Fruit fly (Drosophila melanogaster): ENCODE results near the gene CG12523.

Gene CG12523

dm6 chr3L:10769218-10770018 is 31.6 kb upstream of the CG12523 start (continued):
- TF ChIP-seq pho (GFP tag; optimal IDR thresholded peaks at IDR 0.05): no peak
- TF ChIP-seq lov (optimal IDR thresholded peaks at IDR 0.05): no peak
- TF ChIP-seq lov (GFP tag; IDR thresholded peaks at IDR 0.05): peak; percentile 96
- TF ChIP-seq ci (GFP tag; IDR thresholded peaks at IDR 0.05): peak; percentile 90
- TF ChIP-seq MBD-R2 (GFP tag; IDR thresholded peaks at IDR 0.05): peak; percentile 41; the same call in 1 of the 2 replicates
- peak; percentile 97 for TF ChIP-seq CG12391 (tag; optimal IDR thresholded peaks at IDR 0.05)
- TF ChIP-seq PHDP (tag; optimal IDR thresholded peaks at IDR 0.05): peak; percentile 84
- TF ChIP-seq CG6854 (GFP tag; optimal IDR thresholded peaks at IDR 0.05): peak; percentile 3
- TF ChIP-seq Ravus (GFP tag; IDR thresholded peaks at IDR 0.05): peak; percentile 53; the same call in 1 of the 2 replicates
- peak; percentile 94 for TF ChIP-seq Ssrp (tag; optimal IDR thresholded peaks at IDR 0.05)
- peak; percentile 74 for TF ChIP-seq ATbp (GFP tag; optimal IDR thresholded peaks at IDR 0.05)
- peak; percentile 5 for TF ChIP-seq grn (GFP tag; optimal IDR thresholded peaks at IDR 0.05)
- peak; percentile 83 for TF ChIP-seq CG7271 (tag; optimal IDR thresholded peaks at IDR 0.05)
- TF ChIP-seq chif (GFP tag; optimal IDR thresholded peaks at IDR 0.05): peak; percentile 55 to 78
- peak; percentile 64; the same call in 1 of the 2 replicates for TF ChIP-seq bowl (GFP tag; IDR thresholded peaks at IDR 0.05)
- peak; percentile 81 for TF ChIP-seq sens-2 (GFP tag; IDR thresholded peaks at IDR 0.05)
- peak; percentile 98 for TF ChIP-seq CG31441 (GFP tag; IDR thresholded peaks at IDR 0.05)
- peak; percentile 0 for TF ChIP-seq btn (GFP tag; optimal IDR thresholded peaks at IDR 0.05)
- TF ChIP-seq Nf-YB (GFP tag; optimal IDR thresholded peaks at IDR 0.05): peak; percentile 83
- peak; percentile 87 for TF ChIP-seq abd-A (tag; optimal IDR thresholded peaks at IDR 0.05)
- TF ChIP-seq dati (GFP tag; IDR thresholded peaks at IDR 0.05): 0 out of 2 replicates have a peak, but pooled peaks have one; percentile 31
- peak; percentile 89 for TF ChIP-seq CG1024 (GFP tag; IDR thresholded peaks at IDR 0.05)
- no peak for TF ChIP-seq B-H2 (GFP tag; optimal IDR thresholded peaks at IDR 0.05)
- TF ChIP-seq Deaf1 (tag; optimal IDR thresholded peaks at IDR 0.05): peak; percentile 60
- TF ChIP-seq Dp (GFP tag; optimal IDR thresholded peaks at IDR 0.05): no peak
- TF ChIP-seq CG10321 (GFP tag; IDR thresholded peaks at IDR 0.05): no peak
- TF ChIP-seq Camta (GFP tag; optimal IDR thresholded peaks at IDR 0.05): peak; percentile 46
- TF ChIP-seq CG34224 (GFP tag; IDR thresholded peaks at IDR 0.05; ENCODE audit: partially characterized antibody): no peak
- no peak for TF ChIP-seq pita (GFP tag; optimal IDR thresholded peaks at IDR 0.05)
- no peak for TF ChIP-seq Hmx (GFP tag; optimal IDR thresholded peaks at IDR 0.05)
- TF ChIP-seq CG7556 (GFP tag; optimal IDR thresholded peaks at IDR 0.05): peak; percentile 90
- no peak for TF ChIP-seq crc (GFP tag; optimal IDR thresholded peaks at IDR 0.05)
- peak; percentile 99 for TF ChIP-seq CG9727 (GFP tag; optimal IDR thresholded peaks at IDR 0.05)
- peak; percentile 27 for TF ChIP-seq CG7786 (GFP tag; optimal IDR thresholded peaks at IDR 0.05)
- TF ChIP-seq lilli (GFP tag; optimal IDR thresholded peaks at IDR 0.05): peak; percentile 67
- TF ChIP-seq CG8089 (GFP tag; optimal IDR thresholded peaks at IDR 0.05): peak; percentile 47
- TF ChIP-seq CHES-1-like (GFP tag; optimal IDR thresholded peaks at IDR 0.05): no peak
- no peak for TF ChIP-seq ab (GFP tag; optimal IDR thresholded peaks at IDR 0.05)
- TF ChIP-seq mld (GFP tag; IDR thresholded peaks at IDR 0.05; ENCODE audit: partially characterized antibody): no peak
- peak; percentile 70 for TF ChIP-seq wor (GFP tag; IDR thresholded peaks at IDR 0.05)
- TF ChIP-seq Dll (GFP tag; IDR thresholded peaks at IDR 0.05; ENCODE audit: partially characterized antibody): no peak
- peak; percentile 66 for TF ChIP-seq scrt (GFP tag; optimal IDR thresholded peaks at IDR 0.05)
- peak; percentile 11 for TF ChIP-seq CG12769 (tag; optimal IDR thresholded peaks at IDR 0.05)
- TF ChIP-seq Adf1 (GFP tag; IDR thresholded peaks at IDR 0.05): no peak
- TF ChIP-seq HHEX (GFP tag; optimal IDR thresholded peaks at IDR 0.05): peak; percentile 67
- TF ChIP-seq jumu (GFP tag; optimal IDR thresholded peaks at IDR 0.05): no peak
- TF ChIP-seq CG8290 (GFP tag; optimal IDR thresholded peaks at IDR 0.05): peak; percentile 83
- peak in 1 of 2 experiments; percentile 87 for TF ChIP-seq CG8290 (tag; optimal IDR thresholded peaks at IDR 0.05)
- TF ChIP-seq Fer2 (tag; optimal IDR thresholded peaks at IDR 0.05): peak; percentile 52
- TF ChIP-seq Awh (GFP tag; IDR thresholded peaks at IDR 0.05): peak; percentile 91
